Worm (Caenorhabditis elegans) whole organism, L2 larva: ENCODE data around the gene arl-3.

Experiments
- C34F6.9 ChIP-seq: fragments of 150-350 bp; optimal IDR thresholded peaks from 2 replicates; lab custom pipeline; 2014; ENCODE audit warnings: missing biosample characterization, missing genetic modification characterization
- F13H6.1 ChIP-seq: sonication (generic microtip); optimal IDR thresholded peaks from 2 replicates; lab custom pipeline; 2016; ENCODE audit warnings: missing genetic modification characterization, missing compliant biosample characterization
- R02D3.7 ChIP-seq: fragments of 150-350 bp; optimal IDR thresholded peaks from 2 replicates; lab custom pipeline; 2014; ENCODE audit warnings: missing biosample characterization, missing genetic modification characterization
- Y55F3AM.14 ChIP-seq: fragments of 200-800 bp; sonication (Bioruptor generic); optimal IDR thresholded peaks from 2 replicates; lab custom pipeline; 2018; ENCODE audit warnings: mild to moderate bottlenecking, missing genetic modification characterization, missing compliant biosample characterization
- alr-1 ChIP-seq: fragments of 150-350 bp; optimal IDR thresholded peaks from 2 replicates; lab custom pipeline; 2014; ENCODE audit warnings: missing biosample characterization, missing genetic modification characterization
- ama-1 ChIP-seq: fragments of 150-350 bp; optimal IDR thresholded peaks from 2 replicates; lab custom pipeline; 2018; ENCODE audit warnings: inconsistent platforms
- blmp-1 ChIP-seq: sonication (generic microtip); optimal IDR thresholded peaks from 2 replicates; lab custom pipeline; 2017; ENCODE audit warnings: missing genetic modification characterization, mild to moderate bottlenecking, missing compliant biosample characterization, antibody characterized with exemption, moderate library complexity; ENCODE audit not compliant: insufficient read depth
- ceh-16 ChIP-seq: fragments of 150-350 bp; optimal IDR thresholded peaks from 2 replicates; lab custom pipeline; 2014; ENCODE audit warnings: missing biosample characterization, missing genetic modification characterization
- ceh-82 ChIP-seq: fragments of 150-350 bp; optimal IDR thresholded peaks from 2 replicates; lab custom pipeline; 2014; ENCODE audit warnings: missing biosample characterization, missing genetic modification characterization
- crh-2 ChIP-seq: sonication (generic microtip); optimal IDR thresholded peaks from 2 replicates; lab custom pipeline; 2017; ENCODE audit warnings: missing biosample characterization, missing genetic modification characterization
- dmd-4 ChIP-seq: sonication (generic microtip); optimal IDR thresholded peaks from 2 replicates; lab custom pipeline; 2017; ENCODE audit warnings: missing biosample characterization, missing genetic modification characterization
- egl-27 ChIP-seq: sonication (generic microtip); optimal IDR thresholded peaks from 3 replicates; lab custom pipeline; 2017; ENCODE audit warnings: missing biosample characterization, missing genetic modification reagents, missing genetic modification characterization
- elt-1 ChIP-seq: fragments of 150-350 bp; optimal IDR thresholded peaks from 2 replicates; lab custom pipeline; 2014; ENCODE audit warnings: missing biosample characterization, missing genetic modification characterization
- fos-1 ChIP-seq: fragments of 150-350 bp; optimal IDR thresholded peaks from 2 replicates; lab custom pipeline; 2014; ENCODE audit warnings: missing biosample characterization, missing genetic modification characterization
- lin-11 ChIP-seq: fragments of 150-350 bp; sonication (generic microtip); optimal IDR thresholded peaks from 2 replicates; lab custom pipeline; 2014; ENCODE audit warnings: missing biosample characterization, missing genetic modification characterization, inconsistent platforms, mixed read lengths
- lin-13 ChIP-seq: fragments of 150-350 bp; optimal IDR thresholded peaks from 2 replicates; lab custom pipeline; 2014; ENCODE audit warnings: missing biosample characterization, missing genetic modification reagents, missing genetic modification characterization
- lin-39 ChIP-seq: fragments of 150-350 bp; optimal IDR thresholded peaks from 2 replicates; lab custom pipeline; 2014; ENCODE audit warnings: missing biosample characterization, missing genetic modification reagents, missing genetic modification characterization
- lsy-2 ChIP-seq, 2 experiments: fragments of 150-350 bp in 1 of 2; sonication (generic microtip) in 1 of 2; optimal IDR thresholded peaks; 2 replicates each; lab custom pipeline; 2014 to 2017; ENCODE audit warnings: missing biosample characterization in 2 of 2, missing genetic modification characterization in 2 of 2
- mab-5 ChIP-seq: fragments of 150-350 bp; optimal IDR thresholded peaks from 2 replicates; lab custom pipeline; 2014; ENCODE audit warnings: missing biosample characterization, missing genetic modification characterization
- nhr-10 ChIP-seq: sonication (generic microtip); optimal IDR thresholded peaks from 2 replicates; lab custom pipeline; 2017; ENCODE audit warnings: missing biosample characterization, missing genetic modification characterization
- nhr-11 ChIP-seq: fragments of 150-350 bp; optimal IDR thresholded peaks from 2 replicates; lab custom pipeline; 2014; ENCODE audit warnings: missing biosample characterization, missing genetic modification characterization
- nhr-12 ChIP-seq: fragments of 150-350 bp; optimal IDR thresholded peaks from 2 replicates; lab custom pipeline; 2014; ENCODE audit warnings: missing biosample characterization, missing genetic modification characterization
- nhr-129 ChIP-seq: fragments of 150-350 bp; optimal IDR thresholded peaks from 2 replicates; lab custom pipeline; 2014; ENCODE audit warnings: missing biosample characterization, missing genetic modification characterization
- nhr-21 ChIP-seq: fragments of 150-350 bp; optimal IDR thresholded peaks from 2 replicates; lab custom pipeline; 2014; ENCODE audit warnings: missing biosample characterization, missing genetic modification characterization
- nhr-237 ChIP-seq: fragments of 150-350 bp; optimal IDR thresholded peaks from 2 replicates; lab custom pipeline; 2014; ENCODE audit warnings: missing biosample characterization, missing genetic modification characterization
- nhr-25 ChIP-seq: fragments of 150-350 bp; sonication (generic microtip); optimal IDR thresholded peaks from 3 replicates; lab custom pipeline; 2014; ENCODE audit warnings: missing biosample characterization, missing genetic modification characterization
- nhr-6 ChIP-seq: fragments of 150-350 bp; optimal IDR thresholded peaks from 2 replicates; lab custom pipeline; 2014; ENCODE audit warnings: missing biosample characterization, missing genetic modification characterization
- nhr-77 ChIP-seq: fragments of 150-350 bp; optimal IDR thresholded peaks from 2 replicates; lab custom pipeline; 2014; ENCODE audit warnings: missing biosample characterization, missing genetic modification characterization
- sem-4 ChIP-seq: fragments of 150-350 bp; optimal IDR thresholded peaks from 2 replicates; lab custom pipeline; 2014; ENCODE audit warnings: missing biosample characterization, missing genetic modification reagents, missing genetic modification characterization
- sma-3 ChIP-seq: sonication (generic microtip); optimal IDR thresholded peaks from 2 replicates; lab custom pipeline; 2016; ENCODE audit warnings: missing genetic modification reagents, missing genetic modification characterization, missing compliant biosample characterization
- sma-9 ChIP-seq, 2 experiments: fragments of 150-350 bp in 1 of 2; sonication (generic microtip) in 1 of 2; optimal IDR thresholded peaks; 2 replicates each; lab custom pipeline; 2014 to 2016; ENCODE audit warnings: missing genetic modification characterization in 2 of 2, mild to moderate bottlenecking in 1 of 2, missing biosample characterization in 1 of 2, missing compliant biosample characterization in 1 of 2, missing genetic modification reagents in 1 of 2, moderate library complexity in 1 of 2
- snpc-4 ChIP-seq: fragments of 150-350 bp; optimal IDR thresholded peaks from 2 replicates; lab custom pipeline; 2014; ENCODE audit warnings: missing biosample characterization, missing genetic modification characterization
- zag-1 ChIP-seq: fragments of 150-350 bp; optimal IDR thresholded peaks from 2 replicates; lab custom pipeline; 2014; ENCODE audit warnings: missing biosample characterization, missing genetic modification characterization
- ztf-1 ChIP-seq: fragments of 200-800 bp; sonication (Bioruptor generic); conservative IDR thresholded peaks from 2 replicates; pipeline ENCODE4 v1.3.6; 2022; ENCODE audit warnings: missing genetic modification characterization, missing compliant biosample characterization
- ztf-4 ChIP-seq: fragments of 150-350 bp; optimal IDR thresholded peaks from 2 replicates; lab custom pipeline; 2014; ENCODE audit warnings: missing biosample characterization, missing genetic modification characterization

Gene arl-3

DNA sequence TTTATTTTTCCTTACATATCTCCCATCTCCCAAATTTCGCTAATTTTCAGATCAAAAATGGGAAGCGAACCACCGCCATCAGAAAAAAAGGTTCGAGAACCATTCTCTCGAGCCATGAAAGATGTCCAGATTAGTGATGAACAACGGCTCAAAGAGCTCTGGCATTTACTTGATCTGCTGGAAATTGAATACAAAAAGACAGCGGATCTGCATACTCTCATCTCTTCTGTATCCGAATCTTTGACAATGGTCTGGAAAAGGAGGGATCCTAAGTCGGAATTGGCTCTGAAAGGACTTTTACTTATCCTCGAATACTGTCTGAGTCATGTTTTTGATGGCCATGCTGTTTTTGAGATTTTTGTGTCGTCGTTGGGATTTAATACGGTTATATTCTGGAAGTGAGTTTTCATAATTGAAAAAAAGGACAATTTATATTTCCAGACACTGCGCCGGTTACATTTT lies 5.4 kb upstream of the arl-3 start, which contains the start of gene tps-2:
tps-2 (plus strand) TSS at position 51 of the 462 bp plus-strand sequence.
- TF ChIP-seq C34F6.9 (tag; lab: Kevin White, UChicago) (no peak), ama-1 (peak; percentile 60), lin-39 (tag; lab: Kevin White, UChicago) (no peak), Y55F3AM.14 (GFP tag; lab: Kevin White, UChicago) (no peak)

DNA sequence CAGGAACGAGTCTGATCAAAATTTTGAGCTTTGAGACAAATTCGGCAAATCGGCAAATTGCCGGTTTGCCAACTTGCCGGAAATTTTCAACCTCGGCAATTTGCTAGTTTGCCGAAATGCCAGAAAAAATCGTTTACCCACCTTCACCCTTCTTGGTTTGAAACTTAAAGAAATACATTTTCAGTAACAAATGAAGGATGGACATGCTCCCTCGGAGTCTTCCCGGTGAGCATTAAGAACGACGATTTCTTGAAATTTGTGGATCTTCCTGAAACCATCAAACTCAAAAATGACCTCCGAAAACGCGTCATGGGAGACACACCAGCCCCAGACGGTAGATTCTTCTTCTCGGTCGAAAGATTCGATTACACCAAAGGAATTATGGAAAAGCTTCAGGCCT lies 3.5 kb upstream of the arl-3 start:
- TF ChIP-seq ztf-4 (tag; lab: Kevin White, UChicago) (no peak), lin-39 (tag; lab: Kevin White, UChicago) (no peak), egl-27 (tag; lab: Kevin White, UChicago) (no peak), ceh-82 (no peak), elt-1 (tag; lab: Kevin White, UChicago) (no peak), Y55F3AM.14 (GFP tag; lab: Kevin White, UChicago) (no peak)

DNA sequence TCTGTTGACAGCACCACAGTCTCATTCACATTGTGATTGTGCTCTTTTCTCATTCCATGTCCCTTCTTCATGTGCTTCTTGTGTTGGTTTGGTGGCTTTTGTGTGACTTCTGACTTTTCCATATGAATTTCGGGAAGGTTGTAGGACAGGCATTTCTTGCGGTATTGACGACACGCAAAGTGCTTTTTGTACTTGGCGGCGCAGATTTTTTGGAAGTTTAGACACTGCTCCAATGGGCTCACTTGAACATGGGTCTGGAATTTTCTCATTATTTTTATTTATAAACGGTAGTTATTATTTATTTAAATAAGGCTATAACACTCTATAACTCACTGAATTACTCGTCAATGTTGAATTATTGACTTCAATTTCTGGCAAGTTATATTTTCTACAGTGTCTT lies 2.0 kb upstream of the arl-3 start:
- no peak for TF ChIP-seq lin-39 (tag; lab: Kevin White, UChicago)
- TF ChIP-seq mab-5: no peak
- TF ChIP-seq alr-1 (tag; lab: Kevin White, UChicago): no peak
- TF ChIP-seq lin-13: no peak
- TF ChIP-seq lsy-2 (tag; optimal IDR thresholded peaks at IDR 0.05; lab: Kevin White, UChicago): no peak
- no peak for TF ChIP-seq nhr-129 (tag; lab: Kevin White, UChicago)
- no peak for TF ChIP-seq F13H6.1 (tag; lab: Kevin White, UChicago)
- TF ChIP-seq ceh-16 (tag; lab: Kevin White, UChicago): no peak
- no peak for TF ChIP-seq lin-11 (tag; lab: Kevin White, UChicago)
- TF ChIP-seq crh-2 (tag; lab: Kevin White, UChicago): no peak
- no peak for TF ChIP-seq R02D3.7
- TF ChIP-seq nhr-25 (tag; lab: Kevin White, UChicago): no peak
- TF ChIP-seq nhr-12: no peak
- no peak for TF ChIP-seq dmd-4 (tag; lab: Kevin White, UChicago)

DNA sequence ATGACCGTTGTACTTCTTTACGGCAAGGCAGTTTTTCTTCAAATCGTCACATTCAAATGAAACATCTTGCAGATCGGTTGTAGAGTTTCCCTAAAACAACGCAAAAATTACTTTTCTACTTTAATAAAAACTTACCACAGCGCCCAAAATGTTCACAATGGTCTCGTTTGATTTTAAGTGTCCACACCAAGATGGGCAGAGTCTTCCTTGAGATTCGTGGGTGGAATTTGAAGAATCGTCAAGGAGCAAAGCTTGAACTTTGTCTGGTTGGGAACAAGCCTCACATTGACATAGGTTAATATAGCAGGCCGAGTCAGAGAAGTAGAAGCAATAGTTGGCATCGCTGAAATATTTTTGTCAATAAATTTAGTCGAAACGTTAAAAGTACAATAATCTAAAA lies 1.2 kb upstream of the arl-3 start:
- TF ChIP-seq nhr-6 (tag; lab: Kevin White, UChicago) (peak; percentile 11), lin-13 (no peak)

DNA sequence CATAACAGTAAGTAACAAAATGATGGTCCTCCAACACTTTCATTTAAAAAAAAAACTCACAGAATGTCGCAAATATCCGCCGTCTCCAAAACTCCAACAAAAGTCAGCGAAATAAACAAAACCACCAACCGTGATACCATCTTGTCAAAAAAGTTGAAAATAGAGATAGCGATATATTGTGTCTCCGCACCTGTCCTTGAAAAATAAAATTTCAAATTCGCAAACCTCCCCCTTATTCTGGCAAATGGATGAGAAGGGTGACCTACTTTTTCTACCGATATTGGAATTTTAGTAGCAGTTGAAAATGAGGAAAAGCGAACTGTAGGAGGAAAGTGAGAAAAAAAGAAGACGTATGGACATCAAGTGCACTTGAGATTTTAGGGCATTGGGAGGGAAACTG lies 793 bp upstream of the arl-3 start, which contains the start of gene F19H8.2:
F19H8.2 (minus strand) TSS at position 391 of the 400 bp plus-strand sequence.
- TF ChIP-seq nhr-6 (tag; lab: Kevin White, UChicago): no peak
- peak; percentile 53 for TF ChIP-seq ama-1
- peak; percentile 31 for TF ChIP-seq ceh-16 (tag; lab: Kevin White, UChicago)
- no peak for TF ChIP-seq zag-1 (tag; lab: Kevin White, UChicago)

DNA sequence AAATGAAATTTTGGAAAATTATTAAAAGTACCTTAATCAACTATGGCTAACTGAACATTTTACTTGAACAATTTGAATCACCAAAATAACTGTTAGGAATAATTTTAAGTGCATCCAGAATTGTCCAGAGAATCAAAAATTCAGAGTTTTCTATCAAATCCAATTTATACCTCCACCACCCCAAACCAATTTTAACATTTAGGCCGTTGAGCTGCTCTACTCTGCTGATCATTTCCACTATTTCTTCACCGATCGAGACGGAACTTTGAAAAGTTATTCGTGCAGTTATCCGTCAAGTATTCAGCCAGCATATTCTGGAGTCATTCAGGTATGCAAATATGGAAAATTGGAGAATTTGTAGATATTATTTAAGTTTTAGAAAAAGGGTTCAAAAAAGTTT lies 2.2 kb downstream of the arl-3 start:
- TF ChIP-seq nhr-77 (no peak), ama-1 (peak; percentile 33)

DNA sequence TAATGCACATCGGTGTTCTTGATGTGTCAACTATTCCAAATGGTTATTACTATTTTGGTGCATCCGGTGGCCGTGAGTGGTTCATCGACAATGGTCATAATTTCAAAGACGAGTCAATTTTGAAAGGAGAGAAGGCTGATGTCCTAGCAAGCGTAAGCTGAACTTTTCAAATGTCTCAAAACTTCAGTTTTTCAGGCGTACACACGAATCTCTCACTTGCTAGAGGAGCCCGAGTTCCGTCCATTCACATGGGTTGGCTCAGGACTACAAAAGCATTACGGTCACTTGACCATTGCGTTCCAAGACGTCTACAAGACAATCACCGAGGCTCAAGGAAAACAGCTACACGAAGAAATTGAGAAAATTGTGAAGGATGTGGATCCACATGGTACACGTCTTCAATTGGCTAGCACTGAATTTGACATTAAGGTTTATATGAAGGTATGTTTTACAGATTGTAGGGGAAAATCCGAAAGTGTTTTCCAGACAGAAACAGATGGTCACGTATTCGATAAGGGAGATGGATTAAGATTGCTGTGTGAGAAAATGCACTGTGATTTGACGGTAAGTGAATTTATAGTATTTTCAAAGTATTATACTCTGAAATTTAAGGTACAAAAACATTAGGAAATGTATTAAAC lies 3.1 kb downstream of the arl-3 start:
- TF ChIP-seq ama-1 (peak; percentile 1), R02D3.7 (no peak), lsy-2 (tag; optimal IDR thresholded peaks at IDR 0.05; lab: Kevin White, UChicago) (no peak)

DNA sequence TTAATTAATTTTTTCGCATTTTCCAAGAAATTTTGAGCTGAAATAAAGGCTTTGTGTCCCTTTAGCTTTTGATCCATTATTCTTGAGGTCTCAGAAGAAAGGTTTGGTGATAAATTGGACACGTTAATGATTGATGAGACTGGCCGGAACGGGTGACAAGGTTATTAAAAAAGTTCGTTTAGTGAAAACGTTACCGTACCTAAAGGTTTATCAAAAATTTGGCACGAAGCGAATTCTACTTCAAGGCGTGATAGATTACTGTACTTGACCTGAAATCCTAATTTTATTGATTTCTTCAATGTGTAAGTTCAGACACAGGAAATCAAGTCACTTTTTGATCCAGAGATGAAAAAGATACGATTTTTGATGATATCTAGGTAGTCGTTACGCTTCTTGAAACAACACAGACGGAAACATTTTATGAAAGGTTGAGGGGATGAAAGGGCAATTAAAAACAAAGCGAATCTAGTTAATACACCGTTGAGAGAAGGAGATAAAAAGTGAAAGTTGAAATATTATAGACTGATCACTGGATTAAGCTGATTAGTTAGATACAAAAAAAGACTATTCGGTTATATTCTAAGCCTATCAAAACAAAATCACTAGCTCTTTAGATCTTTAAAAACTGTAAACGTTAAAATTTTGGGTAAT lies 4.3 kb downstream of the arl-3 start:
- TF ChIP-seq crh-2 (tag; lab: Kevin White, UChicago) (no peak), sma-9 (GFP tag; optimal IDR thresholded peaks at IDR 0.05; lab: Kevin White, UChicago) (no peak), sma-9 (tag; optimal IDR thresholded peaks at IDR 0.05; lab: Kevin White, UChicago) (no peak), nhr-12 (no peak), egl-27 (tag; lab: Kevin White, UChicago) (no peak), sem-4 (tag; lab: Kevin White, UChicago) (no peak), ama-1 (peak; percentile 67), snpc-4 (tag; lab: Kevin White, UChicago) (no peak), blmp-1 (peak; percentile 60), nhr-77 (no peak), nhr-21 (tag; lab: Kevin White, UChicago) (peak; percentile 24), fos-1 (tag; lab: Kevin White, UChicago) (no peak), nhr-237 (tag; lab: Kevin White, UChicago) (no peak), sma-3 (GFP tag; lab: Kevin White, UChicago) (no peak), ztf-1 (GFP tag; lab: Robert Waterston, UW) (no peak), nhr-10 (tag; lab: Kevin White, UChicago) (no peak), mab-5 (no peak), nhr-11 (tag; lab: Kevin White, UChicago) (no peak), lin-39 (tag; lab: Kevin White, UChicago) (no peak), lsy-2 (tag; optimal IDR thresholded peaks at IDR 0.05; lab: Kevin White, UChicago) (peak in 1 of 2 experiments; percentile 7), nhr-129 (tag; lab: Kevin White, UChicago) (peak; percentile 2), elt-1 (tag; lab: Kevin White, UChicago) (no peak)
